Fruit fly (Drosophila melanogaster): Measurements from ENCODE around the gene DIP-epsilon.
A peak's percentile ranks its signal among the peaks of the same experiment; 100 is the strongest.

Gene DIP-epsilon

dm6 chr2L:6338367-6338975 is 72.7 kb downstream of the DIP-epsilon start, which contains the start of the genes Pez and Cpr (continued):
- TF ChIP-seq sr (GFP tag; IDR thresholded peaks at IDR 0.05) (peak; percentile 41; the same call in 1 of the 3 replicates), Rfx (GFP tag; IDR thresholded peaks at IDR 0.05) (peak; percentile 76), org-1 (GFP tag; optimal IDR thresholded peaks at IDR 0.05) (no peak), jing (GFP tag; optimal IDR thresholded peaks at IDR 0.05) (no peak), CG18262 (tag; optimal IDR thresholded peaks at IDR 0.05) (no peak), Atf6 (GFP tag; IDR thresholded peaks at IDR 0.05) (no peak), Sin3A (optimal IDR thresholded peaks at IDR 0.05) (peak; percentile 5), CG1602 (GFP tag; optimal IDR thresholded peaks at IDR 0.05) (no peak), cad (GFP tag; optimal IDR thresholded peaks at IDR 0.05) (no peak), CG14860 (GFP tag; IDR thresholded peaks at IDR 0.05; ENCODE audit: partially characterized antibody) (peak; percentile 77), D19A (tag; optimal IDR thresholded peaks at IDR 0.05) (no peak), CG18599 (GFP tag; optimal IDR thresholded peaks at IDR 0.05) (peak; percentile 24), gem (tag; optimal IDR thresholded peaks at IDR 0.05) (no peak), jumu (GFP tag; optimal IDR thresholded peaks at IDR 0.05) (peak; percentile 31), CG3163 (GFP tag; optimal IDR thresholded peaks at IDR 0.05) (peak; percentile 4), Taf1 (GFP tag; IDR thresholded peaks at IDR 0.05) (peak; percentile 9; the same call in 1 of the 2 replicates), ap (GFP tag; IDR thresholded peaks at IDR 0.05) (no peak), tap (tag; optimal IDR thresholded peaks at IDR 0.05) (no peak), CG7271 (tag; optimal IDR thresholded peaks at IDR 0.05) (no peak), CG8089 (GFP tag; optimal IDR thresholded peaks at IDR 0.05) (no peak), Camta (GFP tag; optimal IDR thresholded peaks at IDR 0.05) (no peak), CG8765 (GFP tag; IDR thresholded peaks at IDR 0.05) (peak; percentile 37; the same call in 1 of the 2 replicates), CG16813 (GFP tag; IDR thresholded peaks at IDR 0.05; ENCODE audit: partially characterized antibody) (peak; percentile 83), trh (GFP tag; optimal IDR thresholded peaks at IDR 0.05) (peak; percentile 15), CG4854 (GFP tag; optimal IDR thresholded peaks at IDR 0.05) (no peak), zf30C (GFP tag; optimal IDR thresholded peaks at IDR 0.05) (no peak), CG4404 (GFP tag; IDR thresholded peaks at IDR 0.05) (no peak), CG4707 (GFP tag; optimal IDR thresholded peaks at IDR 0.05) (no peak), Ets97D (GFP tag; optimal IDR thresholded peaks at IDR 0.05) (peak; percentile 77), CG7928 (GFP tag; optimal IDR thresholded peaks at IDR 0.05) (peak; percentile 38), Kr (GFP tag; optimal IDR thresholded peaks at IDR 0.05) (no peak), Adf1 (GFP tag; IDR thresholded peaks at IDR 0.05) (peak; percentile 15; the same call in 1 of the 2 replicates), gcm2 (GFP tag; optimal IDR thresholded peaks at IDR 0.05) (no peak), CG11504 (tag; optimal IDR thresholded peaks at IDR 0.05) (no peak), danr (GFP tag; IDR thresholded peaks at IDR 0.05) (no peak), chn (GFP tag; optimal IDR thresholded peaks at IDR 0.05) (no peak), MESR4 (GFP tag; optimal IDR thresholded peaks at IDR 0.05) (peak; percentile 69), kah (GFP tag; optimal IDR thresholded peaks at IDR 0.05) (no peak), fd64A (GFP tag; optimal IDR thresholded peaks at IDR 0.05) (no peak), cato (GFP tag; optimal IDR thresholded peaks at IDR 0.05; ENCODE audit: borderline replicate concordance) (no peak), CG15479 (GFP tag; optimal IDR thresholded peaks at IDR 0.05) (no peak), Dad (GFP tag; optimal IDR thresholded peaks at IDR 0.05) (peak; percentile 11), Xbp1 (GFP tag; optimal IDR thresholded peaks at IDR 0.05) (peak; percentile 44), TFAM (GFP tag; optimal IDR thresholded peaks at IDR 0.05) (no peak), usp (GFP tag; optimal IDR thresholded peaks at IDR 0.05) (no peak), CG15073 (GFP tag; optimal IDR thresholded peaks at IDR 0.05) (no peak), Gsc (GFP tag; IDR thresholded peaks at IDR 0.05) (no peak), Mes4 (GFP tag; optimal IDR thresholded peaks at IDR 0.05) (peak; percentile 14), CG31224 (GFP tag; IDR thresholded peaks at IDR 0.05) (no peak), Dll (GFP tag; IDR thresholded peaks at IDR 0.05; ENCODE audit: partially characterized antibody) (peak; percentile 88), Tbp (GFP tag; optimal IDR thresholded peaks at IDR 0.05) (no peak), CkIIα-i1 (GFP tag; IDR thresholded peaks at IDR 0.05) (no peak)
